Fruit fly (Drosophila melanogaster) whole organism, wandering third instar larva: ENCODE results near the gene CG15283.

Source experiments
- Abd-B ChIP-seq: fragments of >200 bp; optimal IDR thresholded peaks from 2 replicates; lab custom pipeline; 2017; ENCODE audit warnings: missing biosample characterization, missing genetic modification characterization
- CG32264 ChIP-seq: fragments of 200-800 bp; sonication (Bioruptor generic); optimal IDR thresholded peaks from 2 replicates; lab custom pipeline; 2016; ENCODE audit warnings: missing biosample characterization, missing genetic modification characterization
- CG9705 ChIP-seq: fragments of 200-800 bp; sonication (Bioruptor generic); optimal IDR thresholded peaks from 2 replicates; lab custom pipeline; 2018; ENCODE audit warnings: missing biosample characterization, mild to moderate bottlenecking, missing genetic modification characterization
- Dfd ChIP-seq: fragments of >200 bp; optimal IDR thresholded peaks from 2 replicates; lab custom pipeline; 2017; ENCODE audit warnings: missing biosample characterization, missing genetic modification characterization
- Dif ChIP-seq: fragments of 200-275, 200-300 bp; sonication (Bioruptor generic); optimal IDR thresholded peaks from 2 replicates; lab custom pipeline; 2018; ENCODE audit warnings: missing biosample characterization, missing genetic modification characterization; ENCODE audit not compliant: partially characterized antibody
- GATAd ChIP-seq: sonication (Bioruptor generic); optimal IDR thresholded peaks from 2 replicates; lab custom pipeline; 2016; ENCODE audit warnings: missing biosample characterization, missing genetic modification characterization
- HLH106 ChIP-seq: fragments of 200-800 bp; optimal IDR thresholded peaks from 3 replicates; lab custom pipeline; 2019; ENCODE audit warnings: missing biosample characterization, mild to moderate bottlenecking, missing genetic modification characterization, moderate library complexity
- Hr78 ChIP-seq: fragments of >200 bp; optimal IDR thresholded peaks from 2 replicates; lab custom pipeline; 2017; ENCODE audit warnings: missing biosample characterization, missing genetic modification characterization
- Hr83 ChIP-seq: fragments of 200-300 bp; sonication (Bioruptor generic); optimal IDR thresholded peaks from 2 replicates; lab custom pipeline; 2016; ENCODE audit warnings: missing biosample characterization, mild to moderate bottlenecking, missing genetic modification characterization, moderate library complexity; ENCODE audit not compliant: poor library complexity, severe bottlenecking
- Jra ChIP-seq: sonication (Bioruptor generic); optimal IDR thresholded peaks from 2 replicates; lab custom pipeline; 2016; ENCODE audit warnings: missing biosample characterization, missing genetic modification characterization
- Mio ChIP-seq: sonication (Bioruptor generic); optimal IDR thresholded peaks from 2 replicates; lab custom pipeline; 2016; ENCODE audit warnings: missing biosample characterization, missing genetic modification characterization
- Myc ChIP-seq: fragments of >200 bp; optimal IDR thresholded peaks from 2 replicates; lab custom pipeline; 2017
- N ChIP-seq: fragments of >200 bp; optimal IDR thresholded peaks from 2 replicates; lab custom pipeline; 2018; ENCODE audit warnings: missing biosample characterization, missing external identifiers, missing genetic modification characterization
- OdsH ChIP-seq: fragments of 200-800 bp; sonication (Bioruptor generic); optimal IDR thresholded peaks from 2 replicates; lab custom pipeline; 2016; ENCODE audit warnings: missing biosample characterization, mild to moderate bottlenecking, missing genetic modification characterization
- Rel ChIP-seq, 2 experiments: fragments of 200-800 bp; sonication (Bioruptor generic) in 1 of 2; optimal IDR thresholded peaks; 2 replicates in 1 of 2; 3 replicates in 1 of 2; lab custom pipeline; 2016 to 2019; ENCODE audit warnings: mild to moderate bottlenecking in 2 of 2, missing biosample characterization in 2 of 2, missing genetic modification characterization in 2 of 2, moderate library complexity in 1 of 2
- Sp1 ChIP-seq: fragments of 200-800 bp; sonication (Bioruptor generic); optimal IDR thresholded peaks from 3 replicates; lab custom pipeline; 2019; ENCODE audit warnings: missing biosample characterization, mild to moderate bottlenecking, missing genetic modification characterization, moderate library complexity
- Vsx2 ChIP-seq: fragments of 200-300, 225-300 bp; sonication (Bioruptor generic); optimal IDR thresholded peaks from 2 replicates; lab custom pipeline; 2018; ENCODE audit warnings: missing biosample characterization, missing genetic modification characterization; ENCODE audit not compliant: partially characterized antibody
- br ChIP-seq: fragments of 200-800 bp; sonication (Bioruptor generic); optimal IDR thresholded peaks from 2 replicates; lab custom pipeline; 2016; ENCODE audit warnings: missing biosample characterization, missing genetic modification characterization
- brk ChIP-seq: fragments of 200-800 bp; sonication (Bioruptor generic); optimal IDR thresholded peaks from 2 replicates; lab custom pipeline; 2016; ENCODE audit warnings: missing biosample characterization, mild to moderate bottlenecking, missing genetic modification characterization
- dmrt93B ChIP-seq: fragments of 200-800 bp; sonication (Bioruptor generic); optimal IDR thresholded peaks from 2 replicates; lab custom pipeline; 2018; ENCODE audit warnings: missing biosample characterization, mild to moderate bottlenecking, missing genetic modification characterization
- dsf ChIP-seq: sonication (Bioruptor generic); optimal IDR thresholded peaks from 2 replicates; lab custom pipeline; 2016; ENCODE audit warnings: missing biosample characterization, missing genetic modification characterization, borderline replicate concordance
- ey ChIP-seq: fragments of 200-800 bp; sonication (Bioruptor generic); optimal IDR thresholded peaks from 2 replicates; lab custom pipeline; 2016; ENCODE audit warnings: missing biosample characterization, missing genetic modification characterization
- foxo ChIP-seq, 2 experiments: fragments of 200-800 bp; sonication (Bioruptor generic); optimal IDR thresholded peaks; 2 replicates in 1 of 2; 3 replicates in 1 of 2; lab custom pipeline; 2016 to 2017; ENCODE audit warnings: missing biosample characterization in 2 of 2, missing genetic modification characterization in 2 of 2
- fru ChIP-seq: fragments of 200-800 bp; sonication (Bioruptor generic); optimal IDR thresholded peaks from 3 replicates; lab custom pipeline; 2016; ENCODE audit warnings: missing biosample characterization, mild to moderate bottlenecking, missing genetic modification characterization
- h ChIP-seq: fragments of 200-800 bp; sonication (Bioruptor generic); optimal IDR thresholded peaks from 3 replicates; lab custom pipeline; 2016; ENCODE audit warnings: missing biosample characterization, mild to moderate bottlenecking, missing genetic modification characterization
- lola ChIP-seq: fragments of >200 bp; optimal IDR thresholded peaks from 2 replicates; lab custom pipeline; 2017; ENCODE audit warnings: missing biosample characterization, missing genetic modification characterization
- pan ChIP-seq: fragments of >200 bp; optimal IDR thresholded peaks from 2 replicates; lab custom pipeline; 2017
- psq ChIP-seq: fragments of 200-800 bp; sonication (Bioruptor generic); optimal IDR thresholded peaks from 3 replicates; lab custom pipeline; 2017; ENCODE audit warnings: missing biosample characterization, mild to moderate bottlenecking, missing genetic modification characterization, moderate library complexity
- rgr ChIP-seq: fragments of 200-800 bp; sonication (Bioruptor generic); optimal IDR thresholded peaks from 3 replicates; lab custom pipeline; 2016; ENCODE audit warnings: missing biosample characterization, mild to moderate bottlenecking, missing genetic modification characterization
- sage ChIP-seq: fragments of 200-800 bp; sonication (Bioruptor generic); optimal IDR thresholded peaks from 2 replicates; lab custom pipeline; 2016; ENCODE audit warnings: missing biosample characterization, mild to moderate bottlenecking, missing genetic modification characterization
- sv ChIP-seq: fragments of 200-800 bp; sonication (Bioruptor generic); optimal IDR thresholded peaks from 3 replicates; lab custom pipeline; 2016; ENCODE audit warnings: missing biosample characterization, missing genetic modification characterization
- tai ChIP-seq: sonication (Bioruptor generic); optimal IDR thresholded peaks from 2 replicates; lab custom pipeline; 2016; ENCODE audit warnings: missing biosample characterization, missing genetic modification characterization
- usp ChIP-seq: fragments of >200 bp; optimal IDR thresholded peaks from 2 replicates; lab custom pipeline; 2017; ENCODE audit warnings: missing biosample characterization, missing genetic modification characterization
- woc ChIP-seq: sonication (Bioruptor generic); optimal IDR thresholded peaks from 2 replicates; lab custom pipeline; 2016; ENCODE audit warnings: missing biosample characterization, mild to moderate bottlenecking, missing genetic modification characterization

CG15283 gene

DNA sequence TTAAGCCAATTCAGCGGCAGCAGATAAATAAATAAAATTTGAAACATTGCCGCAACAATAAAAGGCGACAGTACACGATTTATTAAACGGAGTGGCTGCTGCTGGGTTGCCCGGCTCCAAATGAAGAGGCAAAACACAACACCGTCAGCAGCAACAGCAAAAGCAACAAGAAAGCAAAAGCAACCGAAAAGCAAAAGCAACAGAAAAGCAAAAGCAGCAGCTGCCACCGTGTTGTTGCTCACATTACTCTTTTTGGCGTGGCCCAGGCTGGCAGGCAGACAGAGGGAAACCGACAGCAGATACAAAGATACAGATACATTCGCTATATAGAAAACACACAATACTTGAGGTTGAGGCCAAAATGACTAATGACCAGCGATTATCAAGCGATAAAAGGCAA is 48.8 kb upstream of the CG15283 start:
- TF ChIP-seq Hr78 (GFP tag; lab: Kevin White, UChicago) (no peak), brk (GFP tag; lab: Kevin White, UChicago) (peak; percentile 2)

DNA sequence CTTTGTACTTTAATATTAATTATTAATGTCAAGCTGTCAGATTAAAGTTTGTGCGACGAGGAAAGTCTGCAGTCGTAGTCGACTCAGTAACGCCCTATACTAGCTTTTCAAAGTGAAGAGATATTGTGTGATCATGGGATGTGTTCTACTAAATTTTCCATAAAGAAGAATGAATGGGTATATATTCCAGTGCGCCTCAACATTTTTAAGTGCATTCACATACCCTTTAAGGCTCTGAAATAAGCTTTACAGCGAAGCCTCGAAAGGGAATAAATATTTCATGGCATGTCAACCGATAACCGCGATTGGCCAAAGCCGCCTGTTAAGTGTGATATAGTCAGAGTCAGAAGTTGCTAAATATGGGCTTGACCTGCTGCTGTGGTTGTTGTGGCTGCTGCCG is 48.4 kb upstream of the CG15283 start:
- TF ChIP-seq Jra (GFP tag; lab: Kevin White, UChicago) (no peak), Dif (no peak), GATAd (no peak), fru (GFP tag; lab: Kevin White, UChicago) (peak; percentile 18), CG32264 (GFP tag; lab: Kevin White, UChicago) (no peak), br (GFP tag; lab: Kevin White, UChicago) (peak; percentile 42), pan (lab: Kevin White, UChicago) (no peak), usp (GFP tag; lab: Kevin White, UChicago) (no peak), Hr78 (GFP tag; lab: Kevin White, UChicago) (no peak), Sp1 (no peak), dmrt93B (no peak), ey (GFP tag; lab: Kevin White, UChicago) (peak; percentile 23), foxo (GFP tag; optimal IDR thresholded peaks at IDR 0.05; lab: Kevin White, UChicago) (peak in 1 of 2 experiments; percentile 27), Rel (GFP tag; optimal IDR thresholded peaks at IDR 0.05; lab: Kevin White, UChicago) (no peak), Rel (tag; optimal IDR thresholded peaks at IDR 0.05; lab: Kevin White, UChicago) (no peak), Myc (lab: Kevin White, UChicago) (no peak), HLH106 (no peak), CG9705 (GFP tag; lab: Kevin White, UChicago) (no peak), woc (no peak), rgr (GFP tag; lab: Kevin White, UChicago) (no peak), tai (no peak), h (peak; percentile 3), Hr83 (GFP tag; lab: Kevin White, UChicago) (no peak), Mio (GFP tag; lab: Kevin White, UChicago) (no peak), psq (GFP tag; lab: Kevin White, UChicago) (peak; percentile 15), N (no peak)

DNA sequence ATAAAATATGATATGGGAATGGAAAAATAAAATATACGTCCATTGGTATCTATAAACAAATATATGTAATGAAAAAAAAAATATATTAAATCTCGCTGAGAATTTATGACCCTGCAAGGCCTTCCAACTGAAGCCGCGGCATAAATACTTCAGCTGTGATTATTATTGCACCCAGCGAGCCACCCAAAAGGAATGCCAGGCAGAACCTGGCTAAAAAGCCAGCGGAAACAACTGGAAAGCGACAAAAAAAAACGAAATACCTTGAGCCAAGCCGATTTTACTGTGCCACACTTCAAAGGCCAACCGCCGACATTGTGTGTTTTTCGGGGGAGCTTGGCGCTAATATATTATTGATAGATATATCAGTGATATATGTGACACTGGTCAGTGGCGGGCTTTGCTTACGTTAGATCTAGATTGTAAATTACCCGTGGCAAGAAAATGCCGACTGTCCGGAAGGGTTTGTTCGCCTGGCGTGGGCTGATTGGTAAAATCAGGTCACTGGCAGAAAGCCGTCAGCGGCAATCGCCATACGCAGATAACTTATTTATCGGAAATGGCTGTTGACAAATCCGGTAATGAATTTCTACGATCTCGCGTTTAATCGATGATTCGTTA is 47.8 kb upstream of the CG15283 start:
- TF ChIP-seq CG9705 (GFP tag; lab: Kevin White, UChicago) (no peak), usp (GFP tag; lab: Kevin White, UChicago) (no peak), Myc (lab: Kevin White, UChicago) (no peak), OdsH (no peak)
- TF ChIP-seq, all 38 proteins: peak for 0

DNA sequence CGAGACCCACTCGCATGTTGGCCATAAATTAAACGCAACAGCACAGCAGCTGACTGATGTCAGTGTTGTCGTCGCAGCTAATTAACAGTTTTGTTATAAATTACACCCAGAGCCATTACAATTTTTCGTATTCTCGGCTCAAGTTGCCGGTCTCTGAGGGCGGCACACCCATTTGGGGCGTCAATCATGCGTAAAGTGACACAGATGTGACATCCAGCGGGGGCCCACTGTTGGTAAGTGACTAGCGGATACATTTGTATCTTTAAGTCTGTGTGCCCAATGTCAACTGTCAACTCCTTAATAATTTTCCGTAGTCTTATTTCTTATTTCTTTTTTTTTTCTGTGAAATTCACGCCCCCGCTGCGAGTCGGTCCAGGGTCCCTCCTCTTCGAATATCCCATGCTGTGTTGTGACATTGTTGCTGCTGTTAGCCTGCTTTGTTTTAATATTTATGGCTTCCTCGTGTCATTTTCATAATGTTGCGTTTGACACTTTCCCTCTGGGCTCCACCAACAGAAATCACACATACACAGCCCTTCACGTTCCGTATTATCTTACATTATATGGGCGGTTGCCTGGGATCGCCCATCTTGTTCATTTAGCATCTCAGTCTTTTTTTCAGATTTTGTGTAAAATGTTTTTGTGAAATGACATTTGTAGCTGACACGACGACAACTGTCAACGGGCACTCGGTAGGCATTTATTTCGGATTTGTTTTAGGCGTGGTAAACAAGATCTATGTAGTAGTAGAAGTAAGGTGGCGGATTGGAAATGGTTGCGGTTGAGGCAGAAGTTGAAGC is 46.9 kb upstream of the CG15283 start:
- TF ChIP-seq brk (GFP tag; lab: Kevin White, UChicago) (no peak), woc (no peak), Abd-B (GFP tag; lab: Kevin White, UChicago) (no peak), OdsH (no peak), sv (GFP tag; lab: Kevin White, UChicago) (no peak), GATAd (no peak), lola (no peak), dsf (GFP tag; lab: Kevin White, UChicago) (no peak), rgr (GFP tag; lab: Kevin White, UChicago) (no peak), Hr83 (GFP tag; lab: Kevin White, UChicago) (no peak)

DNA sequence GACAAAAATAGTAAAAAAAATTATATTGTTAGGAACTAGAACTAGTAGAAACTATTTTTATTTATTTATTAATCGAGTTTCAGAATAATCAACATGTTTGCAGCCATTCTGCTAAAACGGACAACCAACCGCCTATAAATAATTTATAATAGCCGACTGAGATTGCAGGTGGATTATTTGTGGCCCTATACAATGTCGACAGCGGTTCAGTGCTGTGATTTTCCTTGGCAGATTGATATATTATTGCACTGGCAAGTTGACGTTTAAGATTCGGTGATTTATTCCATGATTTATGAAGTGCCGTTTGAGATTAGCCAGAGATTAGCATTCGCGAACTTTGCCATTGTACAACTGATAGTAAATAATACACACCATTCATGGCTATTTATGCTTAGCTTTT is 46.2 kb upstream of the CG15283 start:
- TF ChIP-seq rgr (GFP tag; lab: Kevin White, UChicago): no peak
- no peak for TF ChIP-seq Dfd (GFP tag; lab: Kevin White, UChicago)
- TF ChIP-seq h: no peak
- TF ChIP-seq Vsx2 (GFP tag; lab: Kevin White, UChicago): no peak
- no peak for TF ChIP-seq Sp1
- no peak for TF ChIP-seq sage (GFP tag; lab: Kevin White, UChicago)
- TF ChIP-seq brk (GFP tag; lab: Kevin White, UChicago): no peak
- TF ChIP-seq lola: no peak
- TF ChIP-seq, all 38 proteins: peak for 0
